Worm (Caenorhabditis elegans) whole organism, L1 larva: ENCODE measurements around the gene nduv-2.

Experiments used
- alr-1 ChIP-seq: fragments of 200-800 bp; sonication (Bioruptor generic); optimal IDR thresholded peaks from 2 replicates; lab custom pipeline; 2018; ENCODE audit warnings: borderline replicate concordance, mild to moderate bottlenecking, missing genetic modification characterization, missing compliant biosample characterization
- mdl-1 ChIP-seq, 2 experiments: fragments of 150-350 bp; optimal IDR thresholded peaks; 2 replicates each; lab custom pipeline; 2014 to 2017; ENCODE audit warnings: missing biosample characterization in 2 of 2, missing genetic modification characterization in 2 of 2, inconsistent platforms in 1 of 2
- nhr-20 ChIP-seq: sonication (generic microtip); optimal IDR thresholded peaks from 2 replicates; lab custom pipeline; 2016; ENCODE audit warnings: mild to moderate bottlenecking, missing genetic modification characterization, missing compliant biosample characterization
- nhr-76 ChIP-seq: sonication (generic microtip); optimal IDR thresholded peaks from 2 replicates; lab custom pipeline; 2017; ENCODE audit warnings: missing biosample characterization, missing genetic modification characterization
- nhr-85 ChIP-seq: sonication (generic microtip); peaks from one replicate; lab custom pipeline; 2016; ENCODE audit warnings: missing genetic modification characterization, inconsistent platforms, missing compliant biosample characterization
- rnt-1 ChIP-seq: sonication (generic microtip); optimal IDR thresholded peaks from 2 replicates; lab custom pipeline; 2016; ENCODE audit warnings: mild to moderate bottlenecking, missing genetic modification characterization, moderate library complexity, missing compliant biosample characterization
- snpc-4 ChIP-seq: fragments of 150-350 bp; optimal IDR thresholded peaks from 2 replicates; lab custom pipeline; 2014; ENCODE audit warnings: missing biosample characterization, missing genetic modification characterization
- unc-62 ChIP-seq: fragments of 150-350 bp; optimal IDR thresholded peaks from 2 replicates; lab custom pipeline; 2014; ENCODE audit warnings: missing biosample characterization, missing genetic modification reagents, missing genetic modification characterization

DNA sequence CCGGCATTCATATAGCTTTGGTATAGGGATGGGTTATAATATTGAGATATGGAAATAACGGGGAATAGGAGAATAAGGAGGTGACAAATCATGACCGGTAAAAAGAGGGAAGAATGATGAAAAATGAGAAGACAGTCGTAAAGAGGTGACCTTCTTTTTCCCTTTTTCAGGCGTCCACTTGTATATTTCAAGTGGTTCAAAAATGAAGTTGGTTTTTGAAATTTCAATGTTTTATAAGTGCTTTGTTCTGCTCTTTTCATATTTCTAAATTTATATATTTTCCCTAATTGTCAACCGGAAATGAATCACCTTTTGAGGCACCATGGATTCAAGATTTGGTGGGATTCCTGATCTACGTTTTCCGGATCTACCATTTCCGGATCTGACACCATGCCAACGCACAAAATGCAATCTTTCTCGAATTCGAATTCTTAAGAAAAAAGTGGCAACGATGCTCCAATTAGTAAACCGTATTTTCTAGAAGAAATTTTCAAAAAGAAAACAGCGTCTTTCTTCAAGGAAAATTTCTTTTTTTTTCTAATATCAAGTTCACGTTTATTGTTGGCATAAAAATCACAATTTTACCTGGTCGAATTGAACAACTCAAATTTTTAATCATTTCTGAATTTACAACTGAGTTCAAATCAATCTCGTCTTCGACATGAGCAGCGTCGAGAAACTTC lies 35.7 kb downstream of the nduv-2 start, which contains the start of the genes F53F4.2 and F53F4.18:
- TF ChIP-seq snpc-4 (no peak), nhr-76 (tag; lab: Kevin White, UChicago) (no peak), mdl-1 (tag; optimal IDR thresholded peaks at IDR 0.05; lab: Kevin White, UChicago) (no peak), rnt-1 (tag; lab: Kevin White, UChicago) (no peak), alr-1 (no peak), nhr-85 (tag; lab: Kevin White, UChicago) (no peak), nhr-20 (tag; lab: Kevin White, UChicago) (no peak), unc-62 (no peak)
